Worm (Caenorhabditis elegans): Measurements from ENCODE around the gene hpo-38.

DNA sequence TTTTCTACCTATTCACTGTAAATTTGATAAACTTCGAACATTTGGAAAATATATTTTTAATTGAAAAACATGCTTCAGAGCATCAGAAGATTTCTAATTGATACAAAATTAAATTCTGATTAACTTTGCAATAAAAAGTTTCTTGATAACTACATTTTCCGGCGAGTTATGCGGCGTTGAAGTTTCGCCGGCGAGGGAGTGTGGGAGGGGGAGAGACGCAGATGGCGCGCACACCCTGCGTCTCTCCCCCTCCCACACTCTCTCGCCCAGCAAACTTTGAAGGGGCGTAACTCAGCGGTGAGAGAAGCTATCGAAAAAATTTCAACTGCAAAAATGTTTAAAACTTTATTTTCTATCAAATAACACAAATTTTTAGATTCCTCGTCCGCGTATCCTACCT lies 7.7 kb upstream of the hpo-38 start:
- TF ChIP-seq him-1 (tag; optimal IDR thresholded peaks at IDR 0.05) = no peak
- no peak for TF ChIP-seq dao-5 (tag; optimal IDR thresholded peaks at IDR 0.05)
- TF ChIP-seq W03F9.2 (tag; optimal IDR thresholded peaks at IDR 0.05) = no peak

Measured in whole organism, L4/young adult.